Worm (Caenorhabditis elegans) whole organism, L2 larva: ENCODE data around the gene C34F6.9.

Experiments
- C34F6.9 ChIP-seq: fragments of 150-350 bp; optimal IDR thresholded peaks from 2 replicates; lab custom pipeline; 2014; ENCODE audit warnings: missing biosample characterization, missing genetic modification characterization
- F13H6.1 ChIP-seq: sonication (generic microtip); optimal IDR thresholded peaks from 2 replicates; lab custom pipeline; 2016; ENCODE audit warnings: missing genetic modification characterization, missing compliant biosample characterization
- R02D3.7 ChIP-seq: fragments of 150-350 bp; optimal IDR thresholded peaks from 2 replicates; lab custom pipeline; 2014; ENCODE audit warnings: missing biosample characterization, missing genetic modification characterization
- Y55F3AM.14 ChIP-seq: fragments of 200-800 bp; sonication (Bioruptor generic); optimal IDR thresholded peaks from 2 replicates; lab custom pipeline; 2018; ENCODE audit warnings: mild to moderate bottlenecking, missing genetic modification characterization, missing compliant biosample characterization
- ZK546.5 ChIP-seq: sonication (generic microtip); optimal IDR thresholded peaks from 2 replicates; lab custom pipeline; 2017; ENCODE audit warnings: missing biosample characterization, missing genetic modification characterization
- aly-2 ChIP-seq: fragments of 150-350 bp; optimal IDR thresholded peaks from 2 replicates; lab custom pipeline; 2014; ENCODE audit warnings: missing biosample characterization, missing genetic modification characterization
- blmp-1 ChIP-seq: sonication (generic microtip); optimal IDR thresholded peaks from 2 replicates; lab custom pipeline; 2017; ENCODE audit warnings: missing genetic modification characterization, mild to moderate bottlenecking, missing compliant biosample characterization, antibody characterized with exemption, moderate library complexity; ENCODE audit not compliant: insufficient read depth
- ceh-82 ChIP-seq: fragments of 150-350 bp; optimal IDR thresholded peaks from 2 replicates; lab custom pipeline; 2014; ENCODE audit warnings: missing biosample characterization, missing genetic modification characterization
- crh-2 ChIP-seq: sonication (generic microtip); optimal IDR thresholded peaks from 2 replicates; lab custom pipeline; 2017; ENCODE audit warnings: missing biosample characterization, missing genetic modification characterization
- dmd-4 ChIP-seq: sonication (generic microtip); optimal IDR thresholded peaks from 2 replicates; lab custom pipeline; 2017; ENCODE audit warnings: missing biosample characterization, missing genetic modification characterization
- egl-27 ChIP-seq: sonication (generic microtip); optimal IDR thresholded peaks from 3 replicates; lab custom pipeline; 2017; ENCODE audit warnings: missing biosample characterization, missing genetic modification reagents, missing genetic modification characterization
- elt-1 ChIP-seq: fragments of 150-350 bp; optimal IDR thresholded peaks from 2 replicates; lab custom pipeline; 2014; ENCODE audit warnings: missing biosample characterization, missing genetic modification characterization
- elt-3 ChIP-seq: sonication (generic microtip); optimal IDR thresholded peaks from 2 replicates; lab custom pipeline; 2017; ENCODE audit warnings: missing biosample characterization, missing genetic modification characterization
- fos-1 ChIP-seq: fragments of 150-350 bp; optimal IDR thresholded peaks from 2 replicates; lab custom pipeline; 2014; ENCODE audit warnings: missing biosample characterization, missing genetic modification characterization
- gmeb-1 ChIP-seq: fragments of 150-350 bp; optimal IDR thresholded peaks from 2 replicates; lab custom pipeline; 2014; ENCODE audit warnings: missing biosample characterization, missing genetic modification characterization
- lin-11 ChIP-seq: fragments of 150-350 bp; sonication (generic microtip); optimal IDR thresholded peaks from 2 replicates; lab custom pipeline; 2014; ENCODE audit warnings: missing biosample characterization, missing genetic modification characterization, inconsistent platforms, mixed read lengths
- lin-13 ChIP-seq: fragments of 150-350 bp; optimal IDR thresholded peaks from 2 replicates; lab custom pipeline; 2014; ENCODE audit warnings: missing biosample characterization, missing genetic modification reagents, missing genetic modification characterization
- lsy-2 ChIP-seq, 2 experiments: fragments of 150-350 bp in 1 of 2; sonication (generic microtip) in 1 of 2; optimal IDR thresholded peaks; 2 replicates each; lab custom pipeline; 2014 to 2017; ENCODE audit warnings: missing biosample characterization in 2 of 2, missing genetic modification characterization in 2 of 2
- mab-5 ChIP-seq: fragments of 150-350 bp; optimal IDR thresholded peaks from 2 replicates; lab custom pipeline; 2014; ENCODE audit warnings: missing biosample characterization, missing genetic modification characterization
- mbf-1 ChIP-seq: sonication (generic microtip); optimal IDR thresholded peaks from 2 replicates; lab custom pipeline; 2017; ENCODE audit warnings: missing biosample characterization, missing genetic modification characterization
- mdl-1 ChIP-seq, 2 experiments: fragments of 150-350 bp in 1 of 2; sonication (generic microtip) in 1 of 2; optimal IDR thresholded peaks; 2 replicates each; lab custom pipeline; 2017; ENCODE audit warnings: missing biosample characterization in 2 of 2, missing genetic modification characterization in 2 of 2
- nhr-10 ChIP-seq: sonication (generic microtip); optimal IDR thresholded peaks from 2 replicates; lab custom pipeline; 2017; ENCODE audit warnings: missing biosample characterization, missing genetic modification characterization
- nhr-11 ChIP-seq: fragments of 150-350 bp; optimal IDR thresholded peaks from 2 replicates; lab custom pipeline; 2014; ENCODE audit warnings: missing biosample characterization, missing genetic modification characterization
- nhr-12 ChIP-seq: fragments of 150-350 bp; optimal IDR thresholded peaks from 2 replicates; lab custom pipeline; 2014; ENCODE audit warnings: missing biosample characterization, missing genetic modification characterization
- nhr-129 ChIP-seq: fragments of 150-350 bp; optimal IDR thresholded peaks from 2 replicates; lab custom pipeline; 2014; ENCODE audit warnings: missing biosample characterization, missing genetic modification characterization
- nhr-21 ChIP-seq: fragments of 150-350 bp; optimal IDR thresholded peaks from 2 replicates; lab custom pipeline; 2014; ENCODE audit warnings: missing biosample characterization, missing genetic modification characterization
- nhr-23 ChIP-seq: fragments of 150-350 bp; optimal IDR thresholded peaks from 2 replicates; lab custom pipeline; 2014; ENCODE audit warnings: missing biosample characterization, missing genetic modification reagents, missing genetic modification characterization
- nhr-25 ChIP-seq: fragments of 150-350 bp; sonication (generic microtip); optimal IDR thresholded peaks from 3 replicates; lab custom pipeline; 2014; ENCODE audit warnings: missing biosample characterization, missing genetic modification characterization
- nhr-6 ChIP-seq: fragments of 150-350 bp; optimal IDR thresholded peaks from 2 replicates; lab custom pipeline; 2014; ENCODE audit warnings: missing biosample characterization, missing genetic modification characterization
- nhr-77 ChIP-seq: fragments of 150-350 bp; optimal IDR thresholded peaks from 2 replicates; lab custom pipeline; 2014; ENCODE audit warnings: missing biosample characterization, missing genetic modification characterization
- peb-1 ChIP-seq: fragments of 150-350 bp; optimal IDR thresholded peaks from 2 replicates; lab custom pipeline; 2014; ENCODE audit warnings: missing biosample characterization, missing genetic modification characterization
- sem-4 ChIP-seq: fragments of 150-350 bp; optimal IDR thresholded peaks from 2 replicates; lab custom pipeline; 2014; ENCODE audit warnings: missing biosample characterization, missing genetic modification reagents, missing genetic modification characterization
- skn-1 ChIP-seq: sonication (generic microtip); optimal IDR thresholded peaks from 2 replicates; lab custom pipeline; 2017; ENCODE audit warnings: missing biosample characterization, missing genetic modification characterization
- sma-3 ChIP-seq: sonication (generic microtip); optimal IDR thresholded peaks from 2 replicates; lab custom pipeline; 2016; ENCODE audit warnings: missing genetic modification reagents, missing genetic modification characterization, missing compliant biosample characterization
- sma-9 ChIP-seq, 2 experiments: fragments of 150-350 bp in 1 of 2; sonication (generic microtip) in 1 of 2; optimal IDR thresholded peaks; 2 replicates each; lab custom pipeline; 2014 to 2016; ENCODE audit warnings: missing genetic modification characterization in 2 of 2, mild to moderate bottlenecking in 1 of 2, missing biosample characterization in 1 of 2, missing compliant biosample characterization in 1 of 2, missing genetic modification reagents in 1 of 2, moderate library complexity in 1 of 2
- snpc-4 ChIP-seq: fragments of 150-350 bp; optimal IDR thresholded peaks from 2 replicates; lab custom pipeline; 2014; ENCODE audit warnings: missing biosample characterization, missing genetic modification characterization
- unc-55 ChIP-seq: fragments of 150-350 bp; sonication (generic microtip); optimal IDR thresholded peaks from 3 replicates; lab custom pipeline; 2014; ENCODE audit warnings: missing biosample characterization, missing genetic modification reagents, missing genetic modification characterization
- unc-62 ChIP-seq: fragments of 150-350 bp; optimal IDR thresholded peaks from 2 replicates; lab custom pipeline; 2014; ENCODE audit warnings: missing biosample characterization, missing genetic modification reagents, missing genetic modification characterization
- zag-1 ChIP-seq: fragments of 150-350 bp; optimal IDR thresholded peaks from 2 replicates; lab custom pipeline; 2014; ENCODE audit warnings: missing biosample characterization, missing genetic modification characterization
- ztf-4 ChIP-seq: fragments of 150-350 bp; optimal IDR thresholded peaks from 2 replicates; lab custom pipeline; 2014; ENCODE audit warnings: missing biosample characterization, missing genetic modification characterization

Gene C34F6.9

DNA sequence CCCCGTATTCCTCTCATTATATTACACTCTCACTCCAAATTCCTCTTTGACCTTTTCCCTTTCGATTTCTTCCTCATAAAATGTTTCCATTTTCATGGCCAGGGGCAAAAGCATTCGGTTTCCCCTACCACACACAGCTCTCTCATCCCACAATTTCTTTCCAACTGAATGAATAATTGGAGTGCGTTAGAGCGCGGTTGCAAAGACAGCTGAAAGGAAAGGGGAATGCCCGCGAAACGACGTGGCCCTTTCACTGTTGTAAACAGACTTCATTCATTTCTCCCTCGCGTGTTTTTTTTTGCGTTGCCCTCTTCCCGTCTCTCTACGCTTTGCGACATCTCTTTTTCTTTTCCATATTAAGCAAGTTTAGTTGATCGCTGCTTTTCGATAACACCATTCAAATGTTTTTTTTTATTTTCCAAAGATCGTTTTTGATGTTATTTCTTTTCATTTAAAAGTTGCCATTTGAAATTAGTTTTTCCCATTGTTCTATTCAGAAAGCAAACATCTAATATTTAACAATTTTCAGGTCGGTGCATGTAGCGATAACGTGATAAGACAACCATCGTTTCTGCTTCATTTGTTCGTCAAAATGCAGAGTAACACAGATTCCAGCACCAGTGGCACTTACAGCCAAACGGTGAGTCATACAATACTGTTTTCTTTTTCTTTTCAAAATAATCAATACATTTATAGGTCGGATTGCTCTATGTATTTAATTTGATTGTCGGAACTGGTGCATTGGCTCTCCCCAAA is 40.0 kb upstream of the C34F6.9 start, which contains the start of gene C03A3.2 (continued):
- no peak for TF ChIP-seq ceh-82
- no peak for TF ChIP-seq nhr-23 (tag; lab: Kevin White, UChicago)
- no peak for TF ChIP-seq elt-1 (tag; lab: Kevin White, UChicago)
- TF ChIP-seq skn-1 = no peak
- no peak for TF ChIP-seq mbf-1 (tag; lab: Kevin White, UChicago)
- no peak for TF ChIP-seq aly-2 (tag; lab: Kevin White, UChicago)
- peak; percentile 24 for TF ChIP-seq nhr-6
- no peak for TF ChIP-seq elt-3 (tag; lab: Kevin White, UChicago)
- TF ChIP-seq Y55F3AM.14 = no peak
- TF ChIP-seq lin-13 (GFP tag; lab: Kevin White, UChicago) = peak; percentile 67
- TF ChIP-seq ztf-4 = no peak
- no peak for TF ChIP-seq peb-1 (tag; lab: Kevin White, UChicago)
- peak; percentile 58 for TF ChIP-seq fos-1 (tag; lab: Kevin White, UChicago)
- TF ChIP-seq F13H6.1 (tag; lab: Kevin White, UChicago) = peak; percentile 73
- TF ChIP-seq snpc-4 (tag; lab: Kevin White, UChicago) = peak; percentile 55
- TF ChIP-seq nhr-11 (tag; lab: Kevin White, UChicago) = no peak
- TF ChIP-seq mab-5 (tag; lab: Kevin White, UChicago) = peak; percentile 63
- TF ChIP-seq R02D3.7 (tag; lab: Kevin White, UChicago) = no peak
- peak in 1 of 2 experiments; percentile 62 for TF ChIP-seq mdl-1 (tag; optimal IDR thresholded peaks at IDR 0.05; lab: Kevin White, UChicago)
- peak; percentile 86 for TF ChIP-seq C34F6.9 (tag; lab: Kevin White, UChicago)
- peak; percentile 87 for TF ChIP-seq crh-2

DNA sequence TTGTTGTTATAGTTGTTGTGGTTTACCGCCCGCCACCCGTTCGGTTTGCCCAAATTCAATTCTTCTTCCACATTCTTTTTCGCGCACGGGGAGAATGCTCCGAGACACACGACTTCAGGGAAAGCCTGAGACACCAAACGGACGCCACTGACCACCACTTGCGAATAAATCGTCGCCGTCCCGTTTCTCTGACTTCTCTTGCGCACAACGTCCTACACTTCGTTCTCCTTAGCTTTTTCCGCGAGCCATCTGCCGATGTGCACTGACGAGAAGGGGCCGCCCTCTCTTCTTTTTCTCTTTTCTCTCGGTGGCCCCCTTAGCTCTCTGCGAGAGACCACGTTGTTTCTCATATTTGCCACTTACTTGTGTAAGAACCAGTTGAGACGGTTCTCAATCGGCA is 34.6 kb upstream of the C34F6.9 start, which contains the start of gene C03A3.1:
Gene C03A3.1 (plus strand): TSS at position 291 of the 400 bp plus-strand sequence.
- TF ChIP-seq nhr-10 (tag; lab: Kevin White, UChicago) (no peak), mab-5 (tag; lab: Kevin White, UChicago) (no peak), unc-55 (GFP tag; lab: Kevin White, UChicago) (peak; percentile 42), blmp-1 (tag; lab: Kevin White, UChicago) (no peak), zag-1 (peak; percentile 23), unc-62 (GFP tag; lab: Kevin White, UChicago) (no peak), lin-11 (tag; lab: Kevin White, UChicago) (peak; percentile 60), F13H6.1 (tag; lab: Kevin White, UChicago) (peak; percentile 33), dmd-4 (tag; lab: Kevin White, UChicago) (no peak), nhr-129 (peak; percentile 16), ZK546.5 (no peak), C34F6.9 (tag; lab: Kevin White, UChicago) (peak; percentile 26), nhr-12 (tag; lab: Kevin White, UChicago) (no peak), skn-1 (no peak)

DNA sequence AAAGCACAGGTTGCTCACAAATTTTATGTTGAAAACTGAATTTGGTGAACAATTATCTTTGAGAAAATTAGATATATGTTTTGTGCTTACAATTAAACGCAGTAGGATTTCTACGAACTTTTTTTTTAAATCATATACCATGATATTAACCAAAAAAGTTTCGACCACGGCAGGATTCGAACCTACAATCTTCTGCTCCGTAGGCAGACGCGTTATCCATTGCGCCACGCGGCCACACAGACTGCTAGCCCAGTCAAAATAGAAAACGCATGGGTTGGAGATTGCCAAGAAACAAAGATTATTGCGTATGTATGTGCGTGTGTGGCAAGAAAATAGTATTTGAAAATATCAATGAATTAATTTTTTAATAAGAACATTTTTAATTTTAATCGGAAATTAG is 30.0 kb upstream of the C34F6.9 start:
- TF ChIP-seq C34F6.9 (tag; lab: Kevin White, UChicago) (peak; percentile 50), unc-55 (GFP tag; lab: Kevin White, UChicago) (peak; percentile 46), sma-9 (GFP tag; optimal IDR thresholded peaks at IDR 0.05; lab: Kevin White, UChicago) (peak; percentile 56), sma-9 (tag; optimal IDR thresholded peaks at IDR 0.05; lab: Kevin White, UChicago) (no peak), mdl-1 (tag; optimal IDR thresholded peaks at IDR 0.05; lab: Kevin White, UChicago) (no peak), nhr-77 (tag; lab: Kevin White, UChicago) (no peak), egl-27 (tag; lab: Kevin White, UChicago) (no peak), skn-1 (no peak), nhr-21 (peak; percentile 62), sem-4 (tag; lab: Kevin White, UChicago) (no peak), nhr-129 (peak; percentile 47), crh-2 (peak; percentile 47), lin-13 (GFP tag; lab: Kevin White, UChicago) (peak; percentile 45), lsy-2 (tag; optimal IDR thresholded peaks at IDR 0.05; lab: Kevin White, UChicago) (peak; percentile 0 to 37), fos-1 (tag; lab: Kevin White, UChicago) (peak; percentile 21), peb-1 (tag; lab: Kevin White, UChicago) (no peak), nhr-25 (tag; lab: Kevin White, UChicago) (no peak), sma-3 (GFP tag; lab: Kevin White, UChicago) (peak; percentile 44), gmeb-1 (tag; lab: Kevin White, UChicago) (peak; percentile 45), F13H6.1 (tag; lab: Kevin White, UChicago) (peak; percentile 58)
